Worm (Caenorhabditis elegans) whole organism, L1 larva: Measurements from ENCODE around the gene fbxa-81.

Experiments
- C16A3.4 ChIP-seq: fragments of 150-350 bp; optimal IDR thresholded peaks from 2 replicates; lab custom pipeline; 2014; ENCODE audit warnings: missing biosample characterization, missing genetic modification characterization
- ceh-8 ChIP-seq: fragments of 200-800 bp; sonication (Bioruptor generic); optimal IDR thresholded peaks from 2 replicates; lab custom pipeline; 2018; ENCODE audit warnings: mild to moderate bottlenecking, missing genetic modification characterization, moderate library complexity, missing compliant biosample characterization
- ceh-82 ChIP-seq, 3 experiments: fragments of 150-350 bp in 1 of 3; sonication (generic microtip) in 2 of 3; optimal IDR thresholded peaks; 2 replicates each; lab custom pipeline; 2014 to 2017; ENCODE audit warnings: missing biosample characterization in 3 of 3, missing genetic modification characterization in 3 of 3
- ces-1 ChIP-seq: fragments of 150-350 bp; optimal IDR thresholded peaks from 2 replicates; lab custom pipeline; 2014; ENCODE audit warnings: missing biosample characterization, missing genetic modification reagents, missing genetic modification characterization
- dpl-1 ChIP-seq, 3 experiments: fragments of 150-350 bp in 2 of 3; sonication (generic microtip) in 1 of 3; optimal IDR thresholded peaks; 2 replicates each; lab custom pipeline; 2014 to 2017; ENCODE audit warnings: missing biosample characterization in 3 of 3, missing genetic modification characterization in 3 of 3, missing genetic modification reagents in 3 of 3
- dsc-1 ChIP-seq: sonication (generic microtip); optimal IDR thresholded peaks from 2 replicates; lab custom pipeline; 2016; ENCODE audit warnings: mild to moderate bottlenecking, missing genetic modification characterization, missing compliant biosample characterization
- elt-2 ChIP-seq: sonication (generic microtip); optimal IDR thresholded peaks from 2 replicates; lab custom pipeline; 2016; ENCODE audit warnings: missing genetic modification characterization, mild to moderate bottlenecking, inconsistent platforms, missing compliant biosample characterization, missing genetic modification reagents
- elt-3 ChIP-seq, 6 experiments: fragments of 150-350 bp in 1 of 6; sonication (generic microtip); optimal IDR thresholded peaks; 2 replicates each; lab custom pipeline; 2017 to 2018; ENCODE audit warnings: missing biosample characterization in 6 of 6, missing genetic modification characterization in 6 of 6, inconsistent platforms in 1 of 6
- fkh-10 ChIP-seq: sonication (generic microtip); optimal IDR thresholded peaks from 2 replicates; lab custom pipeline; 2017; ENCODE audit warnings: missing biosample characterization, missing genetic modification reagents, missing genetic modification characterization
- fkh-8 ChIP-seq: sonication (generic microtip); optimal IDR thresholded peaks from 2 replicates; lab custom pipeline; 2016; ENCODE audit warnings: mild to moderate bottlenecking, missing genetic modification characterization, missing compliant biosample characterization
- fos-1 ChIP-seq: fragments of 150-350 bp; optimal IDR thresholded peaks from 2 replicates; lab custom pipeline; 2014; ENCODE audit warnings: missing biosample characterization, missing genetic modification characterization
- grh-1 ChIP-seq: fragments of 200-800 bp; sonication (Bioruptor generic); IDR thresholded peaks from 2 replicates; pipeline ENCODE4 v1.3.6; 2022; ENCODE audit warnings: missing genetic modification reagents, missing genetic modification characterization, missing compliant biosample characterization
- hlh-17 ChIP-seq: fragments of 200-800 bp; sonication (Bioruptor generic); optimal IDR thresholded peaks from 2 replicates; lab custom pipeline; 2018; ENCODE audit warnings: missing genetic modification characterization, mild to moderate bottlenecking, missing compliant biosample characterization, moderate library complexity, borderline replicate concordance
- hlh-4 ChIP-seq: sonication (generic microtip); optimal IDR thresholded peaks from 2 replicates; lab custom pipeline; 2016; ENCODE audit warnings: mild to moderate bottlenecking, missing genetic modification characterization, missing compliant biosample characterization
- isw-1 ChIP-seq: fragments of 200-800 bp; sonication (Bioruptor generic); IDR thresholded peaks from 2 replicates; pipeline ENCODE4 v1.3.6; 2022; ENCODE audit warnings: missing genetic modification characterization, missing compliant biosample characterization
- jun-1 ChIP-seq: fragments of 150-350 bp; optimal IDR thresholded peaks from 2 replicates; lab custom pipeline; 2014; ENCODE audit warnings: missing biosample characterization, missing genetic modification reagents, missing genetic modification characterization
- lin-14 ChIP-seq: fragments of 200-800 bp; sonication (Bioruptor generic); optimal IDR thresholded peaks from 2 replicates; lab custom pipeline; 2018; ENCODE audit warnings: mild to moderate bottlenecking, missing genetic modification characterization, moderate library complexity, missing compliant biosample characterization
- lin-35 ChIP-seq, 2 experiments: fragments of 150-350 bp; optimal IDR thresholded peaks; 2 replicates each; lab custom pipeline; 2014; ENCODE audit warnings: missing biosample characterization in 2 of 2, missing genetic modification characterization in 2 of 2, missing genetic modification reagents in 2 of 2
- lsy-2 ChIP-seq, 2 experiments: fragments of 150-350 bp; optimal IDR thresholded peaks; 2 replicates each; lab custom pipeline; 2014; ENCODE audit warnings: missing biosample characterization in 2 of 2, missing genetic modification characterization in 2 of 2
- mdl-1 ChIP-seq, 2 experiments: fragments of 150-350 bp; optimal IDR thresholded peaks; 2 replicates each; lab custom pipeline; 2014 to 2017; ENCODE audit warnings: missing biosample characterization in 2 of 2, missing genetic modification characterization in 2 of 2, inconsistent platforms in 1 of 2
- nhr-19 ChIP-seq: fragments of 200-800 bp; sonication (Bioruptor generic); conservative IDR thresholded peaks from 2 replicates; pipeline ENCODE4 v1.3.6; 2022; ENCODE audit warnings: missing genetic modification characterization, missing compliant biosample characterization
- nhr-237 ChIP-seq: fragments of 150-350 bp; optimal IDR thresholded peaks from 2 replicates; lab custom pipeline; 2014; ENCODE audit warnings: missing biosample characterization, missing genetic modification characterization
- nhr-47 ChIP-seq: sonication (generic microtip); optimal IDR thresholded peaks from 2 replicates; lab custom pipeline; 2016; ENCODE audit warnings: mild to moderate bottlenecking, missing genetic modification characterization, moderate library complexity, missing compliant biosample characterization
- nhr-71 ChIP-seq: sonication (generic microtip); optimal IDR thresholded peaks from 2 replicates; lab custom pipeline; 2016; ENCODE audit warnings: mild to moderate bottlenecking, missing genetic modification characterization, moderate library complexity, missing compliant biosample characterization
- nhr-77 ChIP-seq: fragments of 150-350 bp; optimal IDR thresholded peaks from 2 replicates; lab custom pipeline; 2014; ENCODE audit warnings: missing biosample characterization, missing genetic modification characterization
- nhr-90 ChIP-seq: sonication (generic microtip); optimal IDR thresholded peaks from 2 replicates; lab custom pipeline; 2016; ENCODE audit warnings: mild to moderate bottlenecking, missing genetic modification characterization, missing compliant biosample characterization; ENCODE audit not compliant: poor library complexity
- pag-3 ChIP-seq: sonication (generic microtip); optimal IDR thresholded peaks from 2 replicates; lab custom pipeline; 2017; ENCODE audit warnings: missing genetic modification characterization, mild to moderate bottlenecking, missing compliant biosample characterization, antibody characterized with exemption, borderline replicate concordance; ENCODE audit not compliant: insufficient read depth
- pax-3 ChIP-seq: fragments of 200-800 bp; sonication (Bioruptor generic); optimal IDR thresholded peaks from 2 replicates; lab custom pipeline; 2018; ENCODE audit warnings: mild to moderate bottlenecking, missing genetic modification characterization, moderate library complexity, missing compliant biosample characterization
- rnt-1 ChIP-seq: sonication (generic microtip); optimal IDR thresholded peaks from 2 replicates; lab custom pipeline; 2016; ENCODE audit warnings: mild to moderate bottlenecking, missing genetic modification characterization, moderate library complexity, missing compliant biosample characterization
- skn-1 ChIP-seq: fragments of 150-350 bp; optimal IDR thresholded peaks from 2 replicates; lab custom pipeline; 2014; ENCODE audit warnings: missing biosample characterization, missing genetic modification characterization
- snpc-4 ChIP-seq: fragments of 150-350 bp; optimal IDR thresholded peaks from 2 replicates; lab custom pipeline; 2014; ENCODE audit warnings: missing biosample characterization, missing genetic modification characterization
- snu-23 ChIP-seq: sonication (generic microtip); optimal IDR thresholded peaks from 2 replicates; lab custom pipeline; 2016; ENCODE audit warnings: missing genetic modification characterization, missing compliant biosample characterization
- swsn-7 ChIP-seq: sonication (generic microtip); optimal IDR thresholded peaks from 2 replicates; lab custom pipeline; 2016; ENCODE audit warnings: missing genetic modification characterization, missing compliant biosample characterization
- unc-130 ChIP-seq: fragments of 150-350 bp; optimal IDR thresholded peaks from 2 replicates; lab custom pipeline; 2017; ENCODE audit warnings: missing biosample characterization, missing genetic modification characterization, inconsistent platforms
- unc-30 ChIP-seq: sonication (generic microtip); optimal IDR thresholded peaks from 2 replicates; lab custom pipeline; 2017; ENCODE audit warnings: missing biosample characterization, missing genetic modification characterization
- unc-62 ChIP-seq: fragments of 150-350 bp; optimal IDR thresholded peaks from 2 replicates; lab custom pipeline; 2014; ENCODE audit warnings: missing biosample characterization, missing genetic modification reagents, missing genetic modification characterization
- xbp-1 ChIP-seq: sonication (generic microtip); optimal IDR thresholded peaks from 2 replicates; lab custom pipeline; 2016; ENCODE audit warnings: missing genetic modification characterization, missing compliant biosample characterization
- ztf-4 ChIP-seq: fragments of 150-350 bp; optimal IDR thresholded peaks from 2 replicates; lab custom pipeline; 2014; ENCODE audit warnings: missing biosample characterization, missing genetic modification characterization

Gene fbxa-81

ce11 chrX:14541992-14542391 lies at the start of gene fbxa-81:
TSS of gene fbxa-81 (minus strand) at chrX:14542092.
- TF ChIP-seq ztf-4 (tag; lab: Kevin White, UChicago) (no peak), dpl-1 (GFP tag; optimal IDR thresholded peaks at IDR 0.05; lab: Kevin White, UChicago) (no peak), mdl-1 (tag; optimal IDR thresholded peaks at IDR 0.05; lab: Kevin White, UChicago) (no peak), nhr-47 (tag; lab: Kevin White, UChicago) (no peak), dsc-1 (tag; lab: Kevin White, UChicago) (no peak), snu-23 (GFP tag; lab: Kevin White, UChicago) (no peak), jun-1 (tag; lab: Kevin White, UChicago) (no peak), ceh-8 (no peak), nhr-19 (no peak), fos-1 (tag; lab: Kevin White, UChicago) (no peak), elt-3 (tag; optimal IDR thresholded peaks at IDR 0.05; lab: Kevin White, UChicago) (no peak), grh-1 (GFP tag; lab: Robert Waterston, UW) (no peak), unc-62 (no peak), pag-3 (tag; lab: Kevin White, UChicago) (no peak), swsn-7 (tag; lab: Kevin White, UChicago) (no peak), snpc-4 (tag; lab: Kevin White, UChicago) (no peak), lin-14 (GFP tag; lab: Kevin White, UChicago) (no peak), hlh-17 (GFP tag; lab: Kevin White, UChicago) (no peak)
- TF ChIP-seq, all 84 proteins: peak for 0

DNA sequence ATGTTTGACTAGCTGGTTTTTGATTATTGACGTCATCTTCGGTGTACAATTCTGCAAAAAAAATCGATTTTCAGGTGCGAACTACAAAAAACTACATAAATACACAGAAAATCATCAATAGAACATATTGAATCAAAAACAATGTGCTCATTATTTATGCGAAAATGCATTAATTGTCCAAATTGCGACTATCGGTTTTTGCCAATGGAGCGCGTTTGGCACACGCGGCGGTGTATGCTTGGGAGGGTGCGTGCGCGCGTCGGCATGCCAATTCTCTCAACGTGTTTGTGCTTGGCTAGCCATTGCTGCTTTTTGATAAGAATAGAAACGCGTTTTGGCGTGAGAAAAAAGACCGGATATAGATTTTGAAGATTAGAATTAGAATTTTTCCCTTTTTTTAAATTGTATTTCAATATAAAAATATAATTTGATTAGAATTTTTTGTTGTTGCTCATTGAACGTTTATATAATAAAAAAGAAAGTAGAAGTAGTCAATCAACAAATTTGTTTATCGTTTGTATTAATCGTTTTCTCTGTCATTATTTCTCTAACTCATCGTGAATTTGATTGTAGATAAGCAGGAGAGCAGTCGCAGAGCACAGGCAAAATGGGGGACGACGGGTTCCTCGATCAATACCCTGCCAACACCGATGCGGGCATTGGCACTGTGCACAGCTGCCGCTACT lies 47.3 kb upstream of the fbxa-81 start, which contains the start of the genes C44H4.4 and tap-1:
C44H4.4 (minus strand) TSS at position 51 of the 686 bp plus-strand sequence.
tap-1 (plus strand) TSS at position 574 of the 686 bp plus-strand sequence.
- TF ChIP-seq isw-1 (GFP tag; lab: Robert Waterston, UW) (peak; percentile 3; the same call in 1 of the 2 replicates), lin-14 (GFP tag; lab: Kevin White, UChicago) (peak; percentile 69), fkh-8 (tag; lab: Kevin White, UChicago) (peak; percentile 1), nhr-47 (tag; lab: Kevin White, UChicago) (peak; percentile 25), lsy-2 (tag; optimal IDR thresholded peaks at IDR 0.05; lab: Kevin White, UChicago) (no peak), mdl-1 (tag; optimal IDR thresholded peaks at IDR 0.05; lab: Kevin White, UChicago) (peak in 1 of 2 experiments; percentile 26), grh-1 (GFP tag; lab: Robert Waterston, UW) (no peak), snu-23 (GFP tag; lab: Kevin White, UChicago) (peak; percentile 26), elt-2 (tag; lab: Kevin White, UChicago) (peak; percentile 20), hlh-4 (tag; lab: Kevin White, UChicago) (no peak), dpl-1 (GFP tag; optimal IDR thresholded peaks at IDR 0.05; lab: Kevin White, UChicago) (no peak), C16A3.4 (tag; lab: Kevin White, UChicago) (peak; percentile 10), nhr-71 (tag; lab: Kevin White, UChicago) (peak; percentile 20), nhr-90 (tag; lab: Kevin White, UChicago) (no peak), swsn-7 (tag; lab: Kevin White, UChicago) (peak; percentile 2), lin-35 (GFP tag; optimal IDR thresholded peaks at IDR 0.05; lab: Kevin White, UChicago) (peak in 1 of 2 experiments; percentile 21), xbp-1 (tag; lab: Kevin White, UChicago) (peak; percentile 0), skn-1 (tag; lab: Kevin White, UChicago) (peak; percentile 6), ceh-82 (tag; optimal IDR thresholded peaks at IDR 0.05; lab: Kevin White, UChicago) (peak in 1 of 3 experiments; percentile 13)

ce11 chrX:14584335-14584734 lies 42.4 kb upstream of the fbxa-81 start:
- TF ChIP-seq nhr-237 (tag; lab: Kevin White, UChicago) (no peak), lin-14 (GFP tag; lab: Kevin White, UChicago) (no peak), nhr-47 (tag; lab: Kevin White, UChicago) (no peak), unc-130 (no peak), fkh-10 (no peak), nhr-77 (tag; lab: Kevin White, UChicago) (no peak), unc-30 (no peak), C16A3.4 (tag; lab: Kevin White, UChicago) (no peak), ceh-8 (no peak), nhr-19 (no peak), rnt-1 (tag; lab: Kevin White, UChicago) (no peak), ces-1 (GFP tag; lab: Kevin White, UChicago) (no peak), pax-3 (tag; lab: Kevin White, UChicago) (no peak)
